Worm (Caenorhabditis elegans): ENCODE data around the gene cyn-1.
A peak's percentile ranks its signal among the peaks of the same experiment; 100 is the strongest.

cyn-1 gene

DNA sequence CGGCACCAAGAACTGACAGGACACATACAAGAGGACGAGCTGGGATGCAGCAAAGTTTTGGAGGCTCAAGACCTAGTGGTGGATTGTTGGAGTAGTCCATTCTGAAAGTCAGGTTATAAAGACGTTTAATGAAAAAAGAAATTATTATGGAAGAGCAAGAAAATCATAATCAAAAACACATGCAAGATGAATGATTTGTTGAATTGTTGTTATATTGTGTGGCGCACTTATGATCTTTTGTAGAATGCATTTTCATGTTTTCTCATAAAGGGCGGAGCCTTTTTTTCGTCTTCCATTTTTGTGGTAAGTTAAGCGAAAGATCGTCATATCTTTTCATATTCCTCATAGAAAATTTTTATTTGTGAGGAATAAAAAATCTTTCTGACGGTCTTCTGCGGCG lies 39.4 kb upstream of the cyn-1 start, which contains the start of gene F47B8.2:
TSS of gene F47B8.2 (minus strand) at position 101 of the 400 bp plus-strand sequence.
- TF ChIP-seq athp-1 (tag; optimal IDR thresholded peaks at IDR 0.05) (no peak), nhr-179 (tag; optimal IDR thresholded peaks at IDR 0.05) (no peak), fkh-3 (tag; optimal IDR thresholded peaks at IDR 0.05) (no peak), hmg-1.2 (GFP tag; IDR thresholded peaks at IDR 0.05) (no peak), ceh-58 (GFP tag; IDR thresholded peaks at IDR 0.05) (no peak), attf-3 (GFP tag; conservative IDR thresholded peaks at IDR 0.05) (no peak), ekl-4 (GFP tag; IDR thresholded peaks at IDR 0.05) (no peak), dpff-1 (tag; optimal IDR thresholded peaks at IDR 0.05) (no peak), F37B4.10 (GFP tag; IDR thresholded peaks at IDR 0.05) (no peak), tbx-9 (tag; optimal IDR thresholded peaks at IDR 0.05; ENCODE audit: borderline replicate concordance) (no peak), B0035.1 (tag; optimal IDR thresholded peaks at IDR 0.05) (no peak), F22D6.2 (tag; optimal IDR thresholded peaks at IDR 0.05) (no peak), F23B12.7 (tag; optimal IDR thresholded peaks at IDR 0.05; ENCODE audit: insufficient read depth) (no peak), C17E4.6 (GFP tag; IDR thresholded peaks at IDR 0.05) (no peak), hlh-12 (tag; optimal IDR thresholded peaks at IDR 0.05) (no peak)

DNA sequence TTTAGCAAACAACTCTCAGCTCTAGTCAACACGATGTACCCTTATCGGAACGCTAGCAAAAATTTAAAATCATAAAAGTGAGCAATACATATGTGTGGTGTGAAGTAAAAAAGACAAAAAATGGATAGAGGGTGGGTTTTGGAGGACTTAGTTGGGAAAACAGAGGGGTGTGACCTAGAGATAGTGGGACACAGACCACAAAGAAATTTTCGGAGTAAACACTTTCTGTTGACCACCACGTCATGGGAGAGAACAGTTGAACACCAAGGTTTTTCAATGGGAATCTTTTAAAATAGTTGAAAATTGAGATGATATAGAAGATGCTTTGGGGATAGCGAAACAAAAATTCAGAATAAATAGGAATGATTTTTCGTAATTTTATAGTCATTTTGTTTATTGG lies 38.7 kb upstream of the cyn-1 start:
- TF ChIP-seq attf-3 (GFP tag; conservative IDR thresholded peaks at IDR 0.05): no peak
- no peak for TF ChIP-seq let-526 (GFP tag; IDR thresholded peaks at IDR 0.05)
- TF ChIP-seq hmg-1.2 (GFP tag; IDR thresholded peaks at IDR 0.05): no peak
- TF ChIP-seq madf-10 (tag; optimal IDR thresholded peaks at IDR 0.05): no peak
- no peak for TF ChIP-seq ztf-3 (GFP tag; optimal IDR thresholded peaks at IDR 0.05)
- TF ChIP-seq F39B2.1 (GFP tag; IDR thresholded peaks at IDR 0.05): no peak
- no peak for TF ChIP-seq snpc-3.4 (tag; optimal IDR thresholded peaks at IDR 0.05)
- TF ChIP-seq ets-4 (GFP tag; optimal IDR thresholded peaks at IDR 0.05): no peak
- no peak for TF ChIP-seq egl-18 (GFP tag; IDR thresholded peaks at IDR 0.05)
- no peak for TF ChIP-seq unc-62 (GFP tag; optimal IDR thresholded peaks at IDR 0.05)
- TF ChIP-seq F57A8.1 (GFP tag; optimal IDR thresholded peaks at IDR 0.05): no peak

DNA sequence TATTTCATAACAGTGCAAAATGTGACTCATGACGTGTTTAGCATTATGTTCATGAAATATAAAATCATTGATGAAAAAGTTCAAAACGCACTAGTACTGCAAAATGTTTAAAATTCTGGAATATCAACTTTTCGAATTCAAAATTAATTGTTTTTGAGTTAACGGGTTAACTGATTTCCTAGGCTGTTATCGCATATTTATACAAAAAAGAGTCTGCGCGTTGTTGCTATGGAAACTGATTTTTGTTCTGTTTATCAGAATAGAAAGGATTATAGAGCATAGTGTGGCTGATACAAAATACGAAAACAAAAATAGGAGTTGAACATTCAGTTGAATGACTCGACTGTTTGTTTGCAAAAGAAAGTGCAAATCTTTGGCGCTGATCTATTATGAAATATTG lies 38.3 kb upstream of the cyn-1 start:
- no peak for TF ChIP-seq fkh-3 (tag; optimal IDR thresholded peaks at IDR 0.05)
- no peak for TF ChIP-seq cebp-1 (GFP tag; IDR thresholded peaks at IDR 0.05)
- TF ChIP-seq cebp-1 (tag; optimal IDR thresholded peaks at IDR 0.05): peak; percentile 1

DNA sequence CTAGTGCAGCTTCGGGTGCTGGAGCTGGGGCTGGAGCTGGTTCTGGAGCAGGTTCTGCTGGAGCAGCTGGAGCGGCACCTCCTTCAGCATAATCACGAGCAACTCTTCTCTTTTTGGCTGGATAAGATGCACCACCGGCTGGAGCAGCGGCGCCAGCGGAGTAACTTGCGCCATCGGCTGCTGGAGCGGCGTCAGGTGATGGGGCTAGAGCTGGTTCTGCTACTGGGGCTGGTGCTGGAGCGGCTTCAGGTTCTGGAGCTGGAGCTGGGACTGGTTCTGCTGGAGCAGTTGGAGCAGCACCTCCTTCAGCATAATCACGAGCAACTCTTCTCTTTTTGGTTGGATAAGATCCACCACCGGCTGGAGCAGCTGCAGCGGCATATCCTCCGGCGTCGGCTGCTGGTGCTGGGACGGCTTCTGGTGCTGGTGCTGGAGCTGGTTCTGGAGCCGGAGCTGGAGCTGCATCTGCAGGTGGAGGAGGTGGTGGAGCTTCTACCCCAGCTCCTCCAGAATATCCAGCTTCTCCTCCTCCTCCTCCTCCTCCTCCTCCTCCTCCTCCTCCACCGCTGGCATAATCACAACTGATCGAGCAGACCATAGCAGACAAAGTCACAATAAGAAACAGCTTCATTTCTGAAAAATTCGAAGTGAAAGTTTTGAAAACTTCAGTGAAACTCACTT lies 36.6 kb upstream of the cyn-1 start, which contains the start of gene F47B8.13:
TSS of gene F47B8.13 (minus strand) at position 631 of the 681 bp plus-strand sequence.
- TF ChIP-seq F49E8.2 (tag; optimal IDR thresholded peaks at IDR 0.05; ENCODE audit: insufficient read depth) (no peak), egrh-3 (GFP tag; IDR thresholded peaks at IDR 0.05) (peak; percentile 95), zfh-2 (GFP tag; conservative IDR thresholded peaks at IDR 0.05) (peak; percentile 95), ztf-28 (GFP tag; IDR thresholded peaks at IDR 0.05) (peak; percentile 4; the same call in 1 of the 2 replicates), efl-1 (GFP tag; optimal IDR thresholded peaks at IDR 0.05) (no peak), ceh-79 (tag; optimal IDR thresholded peaks at IDR 0.05) (peak; percentile 8), T26A5.8 (tag; optimal IDR thresholded peaks at IDR 0.05) (no peak)

DNA sequence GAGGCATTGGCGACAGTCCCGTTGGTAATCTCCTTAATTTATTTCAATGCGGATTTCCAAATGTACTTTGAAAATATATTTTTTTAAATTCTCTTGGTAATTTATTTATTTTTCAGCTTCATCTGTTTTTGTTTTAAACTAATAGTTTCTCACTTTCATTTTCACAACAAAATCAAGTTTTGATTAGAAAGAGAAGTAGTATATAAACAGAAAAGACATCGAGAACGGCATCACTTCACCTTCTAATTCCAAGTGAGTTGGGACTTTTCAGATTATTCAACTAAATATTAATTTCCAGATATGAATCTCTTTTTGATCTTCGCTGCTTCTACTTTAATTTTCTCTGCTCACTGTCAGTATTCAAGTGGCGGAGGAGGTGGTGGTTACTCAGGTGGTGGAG lies 35.6 kb upstream of the cyn-1 start, which contains the start of gene F47B8.14:
TSS of gene F47B8.14 (plus strand) at position 301 of the 400 bp plus-strand sequence.
- no peak for TF ChIP-seq lin-54 (GFP tag; optimal IDR thresholded peaks at IDR 0.05)
- TF ChIP-seq snpc-1.3 (tag; optimal IDR thresholded peaks at IDR 0.05; ENCODE audit: insufficient read depth): no peak
- no peak for TF ChIP-seq ztf-18 (tag; optimal IDR thresholded peaks at IDR 0.05)
- no peak for TF ChIP-seq B0035.1 (tag; optimal IDR thresholded peaks at IDR 0.05)
- no peak for TF ChIP-seq repo-1 (tag; optimal IDR thresholded peaks at IDR 0.05)

Data from whole organism, young adult.